Fruit fly (Drosophila melanogaster) whole organism, prepupa: ENCODE data around the gene Hml.

Experiments used
- CG16779 ChIP-seq: fragments of 200-800 bp; sonication (Bioruptor generic); optimal IDR thresholded peaks from 3 replicates; lab custom pipeline; 2017; ENCODE audit warnings: missing biosample characterization, mild to moderate bottlenecking, missing genetic modification characterization
- CG32006 ChIP-seq: fragments of 200-800 bp; sonication (Bioruptor generic); optimal IDR thresholded peaks from 3 replicates; lab custom pipeline; 2017; ENCODE audit warnings: missing biosample characterization, mild to moderate bottlenecking, missing genetic modification characterization
- CG6792 ChIP-seq: fragments of 200-800 bp; sonication (Bioruptor generic); optimal IDR thresholded peaks from 3 replicates; lab custom pipeline; 2016; ENCODE audit warnings: missing biosample characterization, missing genetic modification characterization
- Lpt ChIP-seq: fragments of 200-800 bp; sonication (Bioruptor generic); optimal IDR thresholded peaks from 3 replicates; lab custom pipeline; 2016; ENCODE audit warnings: missing biosample characterization, missing genetic modification characterization
- Met ChIP-seq: fragments of 200-800 bp; sonication (Bioruptor generic); optimal IDR thresholded peaks from 3 replicates; lab custom pipeline; 2016; ENCODE audit warnings: missing biosample characterization, missing genetic modification characterization
- Sox15 ChIP-seq: fragments of 200-800 bp; sonication (Bioruptor generic); optimal IDR thresholded peaks from 3 replicates; lab custom pipeline; 2016; ENCODE audit warnings: missing biosample characterization, missing genetic modification characterization
- spab ChIP-seq: fragments of 200-800 bp; sonication (Bioruptor generic); optimal IDR thresholded peaks from 2 replicates; lab custom pipeline; 2017; ENCODE audit warnings: missing biosample characterization, mild to moderate bottlenecking, missing genetic modification characterization, missing genetic modification reagents
- svp ChIP-seq: fragments of 200-800 bp; sonication (Bioruptor generic); peaks from one replicate; lab custom pipeline; 2016; ENCODE audit warnings: missing biosample characterization, missing genetic modification characterization
- topi ChIP-seq: fragments of 200-800 bp; sonication (Bioruptor generic); optimal IDR thresholded peaks from 3 replicates; lab custom pipeline; 2016; ENCODE audit warnings: missing biosample characterization, missing genetic modification characterization

dm6 chr3L:13903186-13904020 is 57.5 kb downstream of the Hml start, which contains the start of gene dysc:
- TF ChIP-seq topi (GFP tag; lab: Kevin White, UChicago) (no peak), svp (GFP tag; lab: Kevin White, UChicago) (no peak), CG16779 (tag; lab: Kevin White, UChicago) (no peak), CG6792 (GFP tag; lab: Kevin White, UChicago) (no peak), CG32006 (GFP tag; lab: Kevin White, UChicago) (peak; percentile 6), spab (GFP tag; lab: Kevin White, UChicago) (no peak), Sox15 (GFP tag; lab: Kevin White, UChicago) (no peak), Met (GFP tag; lab: Kevin White, UChicago) (no peak), Lpt (GFP tag; lab: Kevin White, UChicago) (no peak)
